Worm (Caenorhabditis elegans) whole organism, late embryonic: ENCODE data around the gene H27A22.1.

Source experiments
- C08G9.2 ChIP-seq: sonication (generic microtip); optimal IDR thresholded peaks from 2 replicates; lab custom pipeline; 2016; ENCODE audit warnings: mild to moderate bottlenecking, missing genetic modification characterization, moderate library complexity, missing compliant biosample characterization
- C38D4.7 ChIP-seq: fragments of 200-800 bp; sonication (Bioruptor generic); optimal IDR thresholded peaks from 2 replicates; lab custom pipeline; 2018; ENCODE audit warnings: mild to moderate bottlenecking, missing genetic modification characterization, moderate library complexity, missing compliant biosample characterization
- K02D7.2 ChIP-seq: sonication (generic microtip); optimal IDR thresholded peaks from 2 replicates; lab custom pipeline; 2017; ENCODE audit warnings: mild to moderate bottlenecking, missing genetic modification characterization, missing compliant biosample characterization
- K09A11.1 ChIP-seq: sonication (generic microtip); optimal IDR thresholded peaks from 2 replicates; lab custom pipeline; 2017; ENCODE audit warnings: antibody characterized with exemption, mild to moderate bottlenecking, missing genetic modification characterization, missing compliant biosample characterization; ENCODE audit not compliant: insufficient read depth
- T23F11.4 ChIP-seq: fragments of 200-800 bp; sonication (Bioruptor generic); optimal IDR thresholded peaks from 2 replicates; lab custom pipeline; 2018; ENCODE audit warnings: mild to moderate bottlenecking, missing genetic modification characterization, missing compliant biosample characterization
- Y22D7AL.16 ChIP-seq: sonication (generic microtip); optimal IDR thresholded peaks from 2 replicates; lab custom pipeline; 2016; ENCODE audit warnings: missing genetic modification characterization, missing compliant biosample characterization
- ahr-1 ChIP-seq: sonication (generic microtip); optimal IDR thresholded peaks from 2 replicates; lab custom pipeline; 2016; ENCODE audit warnings: missing genetic modification characterization, missing compliant biosample characterization
- ceh-18 ChIP-seq: sonication (generic microtip); optimal IDR thresholded peaks from 2 replicates; lab custom pipeline; 2016; ENCODE audit warnings: missing genetic modification characterization, missing compliant biosample characterization
- ceh-19 ChIP-seq: fragments of 200-800 bp; sonication (Bioruptor generic); optimal IDR thresholded peaks from 2 replicates; lab custom pipeline; 2018; ENCODE audit warnings: mild to moderate bottlenecking, missing genetic modification characterization, missing compliant biosample characterization
- ceh-2 ChIP-seq: sonication (generic microtip); optimal IDR thresholded peaks from 2 replicates; lab custom pipeline; 2016; ENCODE audit warnings: missing genotype, missing genetic modification characterization, missing compliant biosample characterization
- ceh-22 ChIP-seq: sonication (generic microtip); optimal IDR thresholded peaks from 2 replicates; lab custom pipeline; 2017; ENCODE audit warnings: missing biosample characterization, missing genetic modification characterization
- ceh-24 ChIP-seq: sonication (generic microtip); optimal IDR thresholded peaks from 2 replicates; lab custom pipeline; 2016; ENCODE audit warnings: mild to moderate bottlenecking, missing genetic modification characterization, missing compliant biosample characterization
- ceh-30 ChIP-seq: fragments of 150-350 bp; optimal IDR thresholded peaks from 2 replicates; lab custom pipeline; 2014; ENCODE audit warnings: missing biosample characterization, missing genetic modification characterization
- ceh-34 ChIP-seq: sonication (generic microtip); optimal IDR thresholded peaks from 2 replicates; lab custom pipeline; 2016; ENCODE audit warnings: mild to moderate bottlenecking, missing genetic modification characterization, missing compliant biosample characterization
- ceh-45 ChIP-seq: fragments of 200-800 bp; sonication (Bioruptor generic); IDR thresholded peaks from 2 replicates; pipeline ENCODE4 v1.3.6; 2022; ENCODE audit warnings: missing genetic modification reagents, missing genetic modification characterization, missing compliant biosample characterization
- ceh-6 ChIP-seq: fragments of 200-800 bp; sonication (Bioruptor generic); optimal IDR thresholded peaks from 2 replicates; lab custom pipeline; 2018; ENCODE audit warnings: mild to moderate bottlenecking, missing genetic modification characterization, missing compliant biosample characterization
- ceh-9 ChIP-seq: sonication (generic microtip); optimal IDR thresholded peaks from 2 replicates; lab custom pipeline; 2016; ENCODE audit warnings: mild to moderate bottlenecking, missing genetic modification characterization, inconsistent platforms, missing compliant biosample characterization
- che-1 ChIP-seq: sonication (generic microtip); optimal IDR thresholded peaks from 2 replicates; lab custom pipeline; 2016; ENCODE audit warnings: mild to moderate bottlenecking, missing genetic modification characterization, missing compliant biosample characterization
- dmd-4 ChIP-seq: sonication (generic microtip); optimal IDR thresholded peaks from 2 replicates; lab custom pipeline; 2016; ENCODE audit warnings: borderline replicate concordance, missing genetic modification characterization, missing compliant biosample characterization
- dve-1 ChIP-seq: sonication (generic microtip); optimal IDR thresholded peaks from 2 replicates; lab custom pipeline; 2017; ENCODE audit warnings: antibody characterized with exemption, mild to moderate bottlenecking, missing genetic modification characterization, missing compliant biosample characterization
- elt-2 ChIP-seq: sonication (generic microtip); optimal IDR thresholded peaks from 2 replicates; lab custom pipeline; 2016; ENCODE audit warnings: missing genetic modification reagents, missing genetic modification characterization, missing compliant biosample characterization
- elt-4 ChIP-seq: sonication (generic microtip); optimal IDR thresholded peaks from 2 replicates; lab custom pipeline; 2016; ENCODE audit warnings: missing genetic modification characterization, missing compliant biosample characterization
- ets-4 ChIP-seq: sonication (generic microtip); optimal IDR thresholded peaks from 2 replicates; lab custom pipeline; 2016; ENCODE audit warnings: missing genetic modification characterization, missing compliant biosample characterization
- fax-1 ChIP-seq: sonication (generic microtip); optimal IDR thresholded peaks from 2 replicates; lab custom pipeline; 2016; ENCODE audit warnings: missing genotype, missing genetic modification characterization, missing compliant biosample characterization
- fkh-10 ChIP-seq: fragments of 150-350 bp; optimal IDR thresholded peaks from 2 replicates; lab custom pipeline; 2014; ENCODE audit warnings: missing biosample characterization, missing genetic modification reagents, missing genetic modification characterization
- gmeb-2 ChIP-seq: sonication (generic microtip); optimal IDR thresholded peaks from 2 replicates; lab custom pipeline; 2016; ENCODE audit warnings: missing genetic modification characterization, inconsistent platforms, missing compliant biosample characterization
- hlh-13 ChIP-seq: fragments of 200-800 bp; sonication (Bioruptor generic); optimal IDR thresholded peaks from 2 replicates; lab custom pipeline; 2018; ENCODE audit warnings: mild to moderate bottlenecking, missing genetic modification characterization, missing compliant biosample characterization
- hlh-15 ChIP-seq: sonication (generic microtip); optimal IDR thresholded peaks from 2 replicates; lab custom pipeline; 2016; ENCODE audit warnings: missing genetic modification characterization, missing compliant biosample characterization
- hlh-30 ChIP-seq: sonication (generic microtip); optimal IDR thresholded peaks from 2 replicates; lab custom pipeline; 2017; ENCODE audit warnings: antibody characterized with exemption, missing genetic modification characterization, missing compliant biosample characterization; ENCODE audit not compliant: insufficient read depth
- hlh-6 ChIP-seq: sonication (generic microtip); optimal IDR thresholded peaks from 2 replicates; lab custom pipeline; 2016; ENCODE audit warnings: missing genotype, missing genetic modification characterization, missing compliant biosample characterization
- lim-6 ChIP-seq: sonication (generic microtip); optimal IDR thresholded peaks from 2 replicates; lab custom pipeline; 2016; ENCODE audit warnings: missing genetic modification characterization, missing compliant biosample characterization
- lin-11 ChIP-seq: fragments of 200-800 bp; sonication (Bioruptor generic); optimal IDR thresholded peaks from 2 replicates; lab custom pipeline; 2018; ENCODE audit warnings: mild to moderate bottlenecking, missing genetic modification characterization, missing compliant biosample characterization
- madf-2 ChIP-seq: sonication (generic microtip); optimal IDR thresholded peaks from 2 replicates; lab custom pipeline; 2017; ENCODE audit warnings: missing genetic modification characterization, missing compliant biosample characterization
- mec-3 ChIP-seq: sonication (generic microtip); optimal IDR thresholded peaks from 2 replicates; lab custom pipeline; 2016; ENCODE audit warnings: borderline replicate concordance, missing genetic modification characterization, missing compliant biosample characterization
- nhr-11 ChIP-seq: fragments of 150-350 bp; optimal IDR thresholded peaks from 2 replicates; lab custom pipeline; 2014; ENCODE audit warnings: missing biosample characterization, missing genetic modification characterization
- nhr-232 ChIP-seq: sonication (generic microtip); optimal IDR thresholded peaks from 2 replicates; lab custom pipeline; 2016; ENCODE audit warnings: missing genetic modification characterization, missing compliant biosample characterization
- npax-4 ChIP-seq: sonication (generic microtip); optimal IDR thresholded peaks from 2 replicates; lab custom pipeline; 2016; ENCODE audit warnings: missing genetic modification characterization, missing compliant biosample characterization
- odd-2 ChIP-seq: sonication (generic microtip); optimal IDR thresholded peaks from 2 replicates; lab custom pipeline; 2017; ENCODE audit warnings: antibody characterized with exemption, mild to moderate bottlenecking, missing genetic modification characterization, missing compliant biosample characterization
- pat-9 ChIP-seq: fragments of 200-800 bp; sonication (Bioruptor generic); optimal IDR thresholded peaks from 2 replicates; lab custom pipeline; 2018; ENCODE audit warnings: mild to moderate bottlenecking, missing genetic modification characterization, moderate library complexity, missing compliant biosample characterization
- pax-1 ChIP-seq: fragments of 150-350 bp; optimal IDR thresholded peaks from 2 replicates; lab custom pipeline; 2014; ENCODE audit warnings: missing biosample characterization, missing genetic modification characterization
- pqm-1 ChIP-seq: sonication (generic microtip); optimal IDR thresholded peaks from 2 replicates; lab custom pipeline; 2016; ENCODE audit warnings: missing genetic modification characterization, missing compliant biosample characterization
- pros-1 ChIP-seq: fragments of 150-350 bp; optimal IDR thresholded peaks from 2 replicates; lab custom pipeline; 2014; ENCODE audit warnings: missing biosample characterization, missing genetic modification reagents, missing genetic modification characterization
- ref-2 ChIP-seq: sonication (generic microtip); optimal IDR thresholded peaks from 2 replicates; lab custom pipeline; 2016; ENCODE audit warnings: missing genetic modification characterization, missing compliant biosample characterization
- rnt-1 ChIP-seq: sonication (generic microtip); optimal IDR thresholded peaks from 2 replicates; lab custom pipeline; 2016; ENCODE audit warnings: missing genetic modification characterization, missing compliant biosample characterization
- sdc-2 ChIP-seq: sonication (generic microtip); optimal IDR thresholded peaks from 2 replicates; lab custom pipeline; 2016; ENCODE audit warnings: missing genotype, missing genetic modification characterization, missing compliant biosample characterization
- sox-4 ChIP-seq: sonication (generic microtip); optimal IDR thresholded peaks from 2 replicates; lab custom pipeline; 2017; ENCODE audit warnings: mild to moderate bottlenecking, missing genetic modification characterization, inconsistent platforms, missing compliant biosample characterization
- tbx-2 ChIP-seq: sonication (generic microtip); optimal IDR thresholded peaks from 2 replicates; lab custom pipeline; 2016; ENCODE audit warnings: missing genetic modification characterization, missing compliant biosample characterization
- tbx-7 ChIP-seq: sonication (generic microtip); optimal IDR thresholded peaks from 2 replicates; lab custom pipeline; 2016; ENCODE audit warnings: missing genotype, missing genetic modification characterization, missing compliant biosample characterization
- unc-3 ChIP-seq, 2 experiments: fragments of 200-800 bp in 1 of 2; sonication (Bioruptor generic) in 1 of 2; sonication (generic microtip) in 1 of 2; conservative IDR thresholded peaks in 1 of 2; optimal IDR thresholded peaks in 1 of 2; 2 replicates each; pipeline versions ENCODE4 v1.3.6 to Lab custom; 2016 to 2022; ENCODE audit warnings: missing compliant biosample characterization in 2 of 2, missing genetic modification characterization in 2 of 2, missing genetic modification reagents in 1 of 2
- unc-42 ChIP-seq: sonication (generic microtip); optimal IDR thresholded peaks from 2 replicates; lab custom pipeline; 2016; ENCODE audit warnings: missing genotype, missing genetic modification characterization, missing compliant biosample characterization
- unc-55 ChIP-seq: sonication (generic microtip); optimal IDR thresholded peaks from 2 replicates; lab custom pipeline; 2017; ENCODE audit warnings: missing biosample characterization, missing genetic modification reagents, missing genetic modification characterization
- unc-86 ChIP-seq: sonication (generic microtip); optimal IDR thresholded peaks from 2 replicates; lab custom pipeline; 2016; ENCODE audit warnings: missing genetic modification characterization, missing compliant biosample characterization
- ztf-16 ChIP-seq: sonication (generic microtip); optimal IDR thresholded peaks from 2 replicates; lab custom pipeline; 2017; ENCODE audit warnings: missing genetic modification characterization, missing compliant biosample characterization

H27A22.1 gene

ce11 chrV:10578938-10579337 lies 23.4 kb upstream of the H27A22.1 start, which contains the start of the genes erh-1 and lpd-9 (continued):
- TF ChIP-seq ceh-9 (tag; lab: Kevin White, UChicago): no peak
- TF ChIP-seq Y22D7AL.16 (tag; lab: Kevin White, UChicago): peak; percentile 11
- no peak for TF ChIP-seq sox-4 (tag; lab: Kevin White, UChicago)
- no peak for TF ChIP-seq dmd-4
- no peak for TF ChIP-seq ceh-34
- TF ChIP-seq ceh-2 (tag; lab: Kevin White, UChicago): peak; percentile 37
- TF ChIP-seq K02D7.2 (tag; lab: Kevin White, UChicago): no peak
- no peak for TF ChIP-seq fax-1 (tag; lab: Kevin White, UChicago)
- TF ChIP-seq unc-3 (GFP tag; conservative IDR thresholded peaks at IDR 0.05; lab: Robert Waterston, UW): no peak
- TF ChIP-seq unc-3 (tag; optimal IDR thresholded peaks at IDR 0.05; lab: Kevin White, UChicago): no peak
- TF ChIP-seq K09A11.1 (tag; lab: Kevin White, UChicago): no peak
- TF ChIP-seq ceh-18 (tag; lab: Kevin White, UChicago): peak; percentile 20
- TF ChIP-seq fkh-10 (GFP tag; lab: Kevin White, UChicago): no peak
- no peak for TF ChIP-seq madf-2 (tag; lab: Kevin White, UChicago)
- TF ChIP-seq ahr-1 (tag; lab: Kevin White, UChicago): no peak
- TF ChIP-seq C08G9.2 (tag; lab: Kevin White, UChicago): no peak
- TF ChIP-seq C38D4.7 (GFP tag; lab: Kevin White, UChicago): no peak
- no peak for TF ChIP-seq npax-4
- no peak for TF ChIP-seq nhr-11 (tag; lab: Kevin White, UChicago)
- no peak for TF ChIP-seq lin-11 (tag; lab: Kevin White, UChicago)
- TF ChIP-seq che-1 (tag; lab: Kevin White, UChicago): peak; percentile 26
- TF ChIP-seq odd-2 (tag; lab: Kevin White, UChicago): no peak
- TF ChIP-seq ceh-30 (tag; lab: Kevin White, UChicago): no peak
- no peak for TF ChIP-seq tbx-2 (tag; lab: Kevin White, UChicago)
- peak; percentile 29 for TF ChIP-seq ztf-16 (tag; lab: Kevin White, UChicago)
- no peak for TF ChIP-seq pqm-1
- peak; percentile 25 for TF ChIP-seq ref-2
- TF ChIP-seq mec-3 (tag; lab: Kevin White, UChicago): no peak
- TF ChIP-seq pax-1 (tag; lab: Kevin White, UChicago): peak; percentile 12
- TF ChIP-seq T23F11.4: no peak
- no peak for TF ChIP-seq ceh-22 (tag; lab: Kevin White, UChicago)
- TF ChIP-seq ceh-6 (GFP tag; lab: Kevin White, UChicago): no peak
- TF ChIP-seq elt-4: no peak
- TF ChIP-seq ceh-19 (GFP tag; lab: Kevin White, UChicago): no peak
- no peak for TF ChIP-seq gmeb-2
- TF ChIP-seq lim-6: no peak
- no peak for TF ChIP-seq hlh-6
- TF ChIP-seq pat-9 (tag; lab: Kevin White, UChicago): no peak
- TF ChIP-seq elt-2 (tag; lab: Kevin White, UChicago): peak; percentile 68
- TF ChIP-seq hlh-13: no peak
- peak; percentile 23 for TF ChIP-seq unc-86 (tag; lab: Kevin White, UChicago)
- no peak for TF ChIP-seq sdc-2 (tag; lab: Kevin White, UChicago)
- TF ChIP-seq nhr-232: no peak
- TF ChIP-seq hlh-15 (tag; lab: Kevin White, UChicago): no peak
- TF ChIP-seq hlh-30 (tag; lab: Kevin White, UChicago): no peak
- peak; percentile 15 for TF ChIP-seq unc-42 (tag; lab: Kevin White, UChicago)
- no peak for TF ChIP-seq rnt-1
- TF ChIP-seq tbx-7 (tag; lab: Kevin White, UChicago): no peak
- no peak for TF ChIP-seq ets-4
- TF ChIP-seq dve-1 (tag; lab: Kevin White, UChicago): no peak
- no peak for TF ChIP-seq ceh-24 (tag; lab: Kevin White, UChicago)
- no peak for TF ChIP-seq unc-55
- TF ChIP-seq ceh-45 (GFP tag; lab: Robert Waterston, UW): no peak
- TF ChIP-seq pros-1 (tag; lab: Kevin White, UChicago): no peak
